Worm (Caenorhabditis elegans) whole organism, L2 larva: Measurements from ENCODE around the gene sra-11.
"Not testable (repeated sequence)": the region's sequence is repeated elsewhere in the genome, so short reads cannot be mapped to it uniquely, and the experiment has no call there.

Experiments
- C34F6.9 ChIP-seq: fragments of 150-350 bp; optimal IDR thresholded peaks from 2 replicates; lab custom pipeline; 2014; ENCODE audit warnings: missing biosample characterization, missing genetic modification characterization
- F13H6.1 ChIP-seq: sonication (generic microtip); optimal IDR thresholded peaks from 2 replicates; lab custom pipeline; 2016; ENCODE audit warnings: missing genetic modification characterization, missing compliant biosample characterization
- Y55F3AM.14 ChIP-seq: fragments of 200-800 bp; sonication (Bioruptor generic); optimal IDR thresholded peaks from 2 replicates; lab custom pipeline; 2018; ENCODE audit warnings: mild to moderate bottlenecking, missing genetic modification characterization, missing compliant biosample characterization
- ZK546.5 ChIP-seq: sonication (generic microtip); optimal IDR thresholded peaks from 2 replicates; lab custom pipeline; 2017; ENCODE audit warnings: missing biosample characterization, missing genetic modification characterization
- aly-2 ChIP-seq: fragments of 150-350 bp; optimal IDR thresholded peaks from 2 replicates; lab custom pipeline; 2014; ENCODE audit warnings: missing biosample characterization, missing genetic modification characterization
- ama-1 ChIP-seq: fragments of 150-350 bp; optimal IDR thresholded peaks from 2 replicates; lab custom pipeline; 2018; ENCODE audit warnings: inconsistent platforms
- blmp-1 ChIP-seq: sonication (generic microtip); optimal IDR thresholded peaks from 2 replicates; lab custom pipeline; 2017; ENCODE audit warnings: missing genetic modification characterization, mild to moderate bottlenecking, missing compliant biosample characterization, antibody characterized with exemption, moderate library complexity; ENCODE audit not compliant: insufficient read depth
- ceh-16 ChIP-seq: fragments of 150-350 bp; optimal IDR thresholded peaks from 2 replicates; lab custom pipeline; 2014; ENCODE audit warnings: missing biosample characterization, missing genetic modification characterization
- crh-2 ChIP-seq: sonication (generic microtip); optimal IDR thresholded peaks from 2 replicates; lab custom pipeline; 2017; ENCODE audit warnings: missing biosample characterization, missing genetic modification characterization
- dmd-4 ChIP-seq: sonication (generic microtip); optimal IDR thresholded peaks from 2 replicates; lab custom pipeline; 2017; ENCODE audit warnings: missing biosample characterization, missing genetic modification characterization
- egl-27 ChIP-seq: sonication (generic microtip); optimal IDR thresholded peaks from 3 replicates; lab custom pipeline; 2017; ENCODE audit warnings: missing biosample characterization, missing genetic modification reagents, missing genetic modification characterization
- elt-1 ChIP-seq: fragments of 150-350 bp; optimal IDR thresholded peaks from 2 replicates; lab custom pipeline; 2014; ENCODE audit warnings: missing biosample characterization, missing genetic modification characterization
- fos-1 ChIP-seq: fragments of 150-350 bp; optimal IDR thresholded peaks from 2 replicates; lab custom pipeline; 2014; ENCODE audit warnings: missing biosample characterization, missing genetic modification characterization
- lin-11 ChIP-seq: fragments of 150-350 bp; sonication (generic microtip); optimal IDR thresholded peaks from 2 replicates; lab custom pipeline; 2014; ENCODE audit warnings: missing biosample characterization, missing genetic modification characterization, inconsistent platforms, mixed read lengths
- lin-13 ChIP-seq: fragments of 150-350 bp; optimal IDR thresholded peaks from 2 replicates; lab custom pipeline; 2014; ENCODE audit warnings: missing biosample characterization, missing genetic modification reagents, missing genetic modification characterization
- lsy-2 ChIP-seq, 2 experiments: fragments of 150-350 bp in 1 of 2; sonication (generic microtip) in 1 of 2; optimal IDR thresholded peaks; 2 replicates each; lab custom pipeline; 2014 to 2017; ENCODE audit warnings: missing biosample characterization in 2 of 2, missing genetic modification characterization in 2 of 2
- mab-5 ChIP-seq: fragments of 150-350 bp; optimal IDR thresholded peaks from 2 replicates; lab custom pipeline; 2014; ENCODE audit warnings: missing biosample characterization, missing genetic modification characterization
- nhr-12 ChIP-seq: fragments of 150-350 bp; optimal IDR thresholded peaks from 2 replicates; lab custom pipeline; 2014; ENCODE audit warnings: missing biosample characterization, missing genetic modification characterization
- nhr-129 ChIP-seq: fragments of 150-350 bp; optimal IDR thresholded peaks from 2 replicates; lab custom pipeline; 2014; ENCODE audit warnings: missing biosample characterization, missing genetic modification characterization
- nhr-21 ChIP-seq: fragments of 150-350 bp; optimal IDR thresholded peaks from 2 replicates; lab custom pipeline; 2014; ENCODE audit warnings: missing biosample characterization, missing genetic modification characterization
- nhr-23 ChIP-seq: fragments of 150-350 bp; optimal IDR thresholded peaks from 2 replicates; lab custom pipeline; 2014; ENCODE audit warnings: missing biosample characterization, missing genetic modification reagents, missing genetic modification characterization
- nhr-6 ChIP-seq: fragments of 150-350 bp; optimal IDR thresholded peaks from 2 replicates; lab custom pipeline; 2014; ENCODE audit warnings: missing biosample characterization, missing genetic modification characterization
- nhr-77 ChIP-seq: fragments of 150-350 bp; optimal IDR thresholded peaks from 2 replicates; lab custom pipeline; 2014; ENCODE audit warnings: missing biosample characterization, missing genetic modification characterization
- sem-4 ChIP-seq: fragments of 150-350 bp; optimal IDR thresholded peaks from 2 replicates; lab custom pipeline; 2014; ENCODE audit warnings: missing biosample characterization, missing genetic modification reagents, missing genetic modification characterization
- skn-1 ChIP-seq: sonication (generic microtip); optimal IDR thresholded peaks from 2 replicates; lab custom pipeline; 2017; ENCODE audit warnings: missing biosample characterization, missing genetic modification characterization
- sma-3 ChIP-seq: sonication (generic microtip); optimal IDR thresholded peaks from 2 replicates; lab custom pipeline; 2016; ENCODE audit warnings: missing genetic modification reagents, missing genetic modification characterization, missing compliant biosample characterization
- snpc-4 ChIP-seq: fragments of 150-350 bp; optimal IDR thresholded peaks from 2 replicates; lab custom pipeline; 2014; ENCODE audit warnings: missing biosample characterization, missing genetic modification characterization
- unc-39 ChIP-seq: fragments of 150-350 bp; optimal IDR thresholded peaks from 2 replicates; lab custom pipeline; 2014; ENCODE audit warnings: missing biosample characterization, missing genetic modification characterization
- unc-55 ChIP-seq: fragments of 150-350 bp; sonication (generic microtip); optimal IDR thresholded peaks from 3 replicates; lab custom pipeline; 2014; ENCODE audit warnings: missing biosample characterization, missing genetic modification reagents, missing genetic modification characterization
- unc-62 ChIP-seq: fragments of 150-350 bp; optimal IDR thresholded peaks from 2 replicates; lab custom pipeline; 2014; ENCODE audit warnings: missing biosample characterization, missing genetic modification reagents, missing genetic modification characterization
- ztf-1 ChIP-seq: fragments of 200-800 bp; sonication (Bioruptor generic); conservative IDR thresholded peaks from 2 replicates; pipeline ENCODE4 v1.3.6; 2022; ENCODE audit warnings: missing genetic modification characterization, missing compliant biosample characterization
- ztf-11 ChIP-seq: sonication (generic microtip); optimal IDR thresholded peaks from 2 replicates; lab custom pipeline; 2017; ENCODE audit warnings: missing biosample characterization, missing genetic modification characterization
- ztf-4 ChIP-seq: fragments of 150-350 bp; optimal IDR thresholded peaks from 2 replicates; lab custom pipeline; 2014; ENCODE audit warnings: missing biosample characterization, missing genetic modification characterization

sra-11 gene

ce11 chrII:10945446-10945845 lies 35.3 kb upstream of the sra-11 start:
- TF ChIP-seq F13H6.1 (tag; lab: Kevin White, UChicago) (no peak), ztf-11 (tag; lab: Kevin White, UChicago) (no peak), unc-55 (GFP tag; lab: Kevin White, UChicago) (peak; percentile 19), blmp-1 (tag; lab: Kevin White, UChicago) (peak; percentile 35), lin-13 (no peak), ztf-4 (tag; lab: Kevin White, UChicago) (no peak), sma-3 (GFP tag; lab: Kevin White, UChicago) (no peak)

DNA sequence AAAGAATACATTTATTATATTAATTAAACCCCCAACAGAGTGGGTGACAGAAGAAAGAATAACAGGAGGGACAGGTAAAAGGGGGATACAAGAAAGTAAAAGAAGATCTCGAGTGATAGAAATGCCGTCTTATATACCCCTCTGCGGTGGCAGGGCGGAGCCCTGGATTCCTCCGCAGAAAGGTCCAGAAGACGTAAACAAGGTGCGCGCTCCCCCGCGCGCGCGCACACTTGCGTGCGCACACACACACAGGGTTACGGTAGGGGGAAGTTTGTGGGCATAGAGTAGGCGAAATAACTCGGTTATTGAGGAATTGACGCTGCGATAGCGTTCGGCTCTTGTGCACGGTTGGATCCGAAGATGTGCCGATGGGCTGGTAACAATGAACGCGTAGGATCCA lies 31.8 kb upstream of the sra-11 start, which contains the start of gene R03D7.15:
Gene R03D7.15 (plus strand): TSS at position 299 of the 400 bp plus-strand sequence.
- not testable (repeated sequence) for TF ChIP-seq sem-4 (tag; lab: Kevin White, UChicago); Y55F3AM.14; F13H6.1 (tag; lab: Kevin White, UChicago)
- TF ChIP-seq, all 48 proteins: peak for 0; not testable (repeated sequence) for 48

ce11 chrII:10935336-10935735 lies 25.2 kb upstream of the sra-11 start:
- TF ChIP-seq fos-1 (no peak), ama-1 (lab: Kevin White, UChicago) (no peak), nhr-6 (tag; lab: Kevin White, UChicago) (no peak), sem-4 (tag; lab: Kevin White, UChicago) (no peak), crh-2 (tag; lab: Kevin White, UChicago) (no peak), mab-5 (tag; lab: Kevin White, UChicago) (no peak), aly-2 (tag; lab: Kevin White, UChicago) (no peak), lin-11 (no peak), nhr-12 (tag; lab: Kevin White, UChicago) (no peak), dmd-4 (tag; lab: Kevin White, UChicago) (no peak), unc-55 (GFP tag; lab: Kevin White, UChicago) (no peak), unc-62 (GFP tag; lab: Kevin White, UChicago) (no peak), egl-27 (tag; lab: Kevin White, UChicago) (no peak), ztf-4 (tag; lab: Kevin White, UChicago) (no peak)

DNA sequence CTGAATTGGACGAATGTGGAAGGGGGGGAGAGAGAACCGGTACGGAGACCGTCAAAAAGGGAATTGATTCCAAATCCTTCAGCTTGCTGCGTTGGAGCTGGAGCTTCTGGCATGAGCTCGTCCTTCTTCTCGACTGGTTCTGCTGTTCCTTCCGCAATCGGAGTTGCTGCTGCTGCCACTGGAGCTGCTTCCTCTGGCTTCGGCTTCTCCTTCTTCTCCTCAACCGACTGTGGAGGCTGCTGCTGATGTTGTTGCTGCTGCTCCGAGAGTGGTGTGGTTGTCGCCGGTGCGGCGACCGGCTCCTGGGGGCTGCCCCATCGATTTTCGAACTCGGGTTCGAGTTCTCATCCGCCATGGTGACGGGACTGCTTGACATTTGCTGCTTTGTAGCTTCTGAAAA lies 24.7 kb upstream of the sra-11 start, which contains the start of gene R03D7.2:
Gene R03D7.2 (minus strand): TSS at position 399 of the 400 bp plus-strand sequence.
- TF ChIP-seq nhr-129 (tag; lab: Kevin White, UChicago) (no peak), F13H6.1 (tag; lab: Kevin White, UChicago) (no peak), ztf-1 (GFP tag; lab: Robert Waterston, UW) (no peak), ceh-16 (tag; lab: Kevin White, UChicago) (no peak), crh-2 (tag; lab: Kevin White, UChicago) (no peak), nhr-23 (no peak)

ce11 chrII:10933948-10934722 lies 24.0 kb upstream of the sra-11 start:
- TF ChIP-seq mab-5 (tag; lab: Kevin White, UChicago), result no peak
- no peak for TF ChIP-seq nhr-6 (tag; lab: Kevin White, UChicago)
- TF ChIP-seq skn-1 (tag; lab: Kevin White, UChicago), result no peak
- no peak for TF ChIP-seq elt-1 (tag; lab: Kevin White, UChicago)
- TF ChIP-seq snpc-4 (tag; lab: Kevin White, UChicago), result no peak
- no peak for TF ChIP-seq C34F6.9
- TF ChIP-seq lsy-2 (tag; optimal IDR thresholded peaks at IDR 0.05; lab: Kevin White, UChicago), result no peak
- TF ChIP-seq F13H6.1 (tag; lab: Kevin White, UChicago), result no peak
- TF ChIP-seq, all 48 proteins: peak for 0

DNA sequence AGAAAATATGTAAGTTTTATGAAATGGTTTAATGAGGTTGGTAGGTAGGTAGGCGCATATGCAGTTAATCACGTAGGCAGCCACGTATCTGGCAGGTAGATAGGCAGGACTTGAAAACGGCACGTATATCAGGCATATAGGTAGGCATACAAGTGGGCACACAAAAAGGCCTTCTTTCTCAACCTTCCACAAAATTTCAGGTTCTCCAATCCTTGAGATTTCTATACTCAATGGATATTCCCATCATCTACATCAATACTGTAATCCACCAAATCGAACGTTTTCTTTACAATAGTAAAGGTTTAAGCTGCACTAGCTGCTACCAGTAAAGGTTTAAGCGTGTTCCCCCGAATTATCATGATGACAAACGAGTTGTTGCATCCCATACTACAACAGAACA lies 22.2 kb upstream of the sra-11 start:
- TF ChIP-seq unc-39 (tag; lab: Kevin White, UChicago), result no peak
- TF ChIP-seq nhr-23, result no peak
- no peak for TF ChIP-seq nhr-21
- no peak for TF ChIP-seq unc-62 (GFP tag; lab: Kevin White, UChicago)
- TF ChIP-seq sem-4 (tag; lab: Kevin White, UChicago), result no peak
- TF ChIP-seq fos-1, result no peak
- no peak for TF ChIP-seq ZK546.5 (tag; lab: Kevin White, UChicago)
- no peak for TF ChIP-seq Y55F3AM.14
- TF ChIP-seq crh-2 (tag; lab: Kevin White, UChicago), result no peak
- TF ChIP-seq elt-1 (tag; lab: Kevin White, UChicago), result no peak
- no peak for TF ChIP-seq ama-1 (lab: Kevin White, UChicago)
- no peak for TF ChIP-seq nhr-77 (tag; lab: Kevin White, UChicago)
- TF ChIP-seq nhr-129 (tag; lab: Kevin White, UChicago), result no peak
- TF ChIP-seq lsy-2 (tag; optimal IDR thresholded peaks at IDR 0.05; lab: Kevin White, UChicago), result no peak
